Fruit fly (Drosophila melanogaster) whole organism, wandering third instar larva: ENCODE data around the gene Ir10a.

Experiments used
- CrebA ChIP-seq: fragments of 200-800 bp; sonication (Bioruptor generic); optimal IDR thresholded peaks from 2 replicates; lab custom pipeline; 2016; ENCODE audit warnings: missing biosample characterization, mild to moderate bottlenecking, missing genetic modification characterization, borderline replicate concordance
- HLH106 ChIP-seq: fragments of 200-800 bp; optimal IDR thresholded peaks from 3 replicates; lab custom pipeline; 2019; ENCODE audit warnings: missing biosample characterization, mild to moderate bottlenecking, missing genetic modification characterization, moderate library complexity
- Hr83 ChIP-seq: fragments of 200-300 bp; sonication (Bioruptor generic); optimal IDR thresholded peaks from 2 replicates; lab custom pipeline; 2016; ENCODE audit warnings: missing biosample characterization, mild to moderate bottlenecking, missing genetic modification characterization, moderate library complexity; ENCODE audit not compliant: poor library complexity, severe bottlenecking
- dmrt93B ChIP-seq: fragments of 200-800 bp; sonication (Bioruptor generic); optimal IDR thresholded peaks from 2 replicates; lab custom pipeline; 2018; ENCODE audit warnings: missing biosample characterization, mild to moderate bottlenecking, missing genetic modification characterization
- ey ChIP-seq: fragments of 200-800 bp; sonication (Bioruptor generic); optimal IDR thresholded peaks from 2 replicates; lab custom pipeline; 2016; ENCODE audit warnings: missing biosample characterization, missing genetic modification characterization
- fru ChIP-seq: fragments of 200-800 bp; sonication (Bioruptor generic); optimal IDR thresholded peaks from 3 replicates; lab custom pipeline; 2016; ENCODE audit warnings: missing biosample characterization, mild to moderate bottlenecking, missing genetic modification characterization
- h ChIP-seq: fragments of 200-800 bp; sonication (Bioruptor generic); optimal IDR thresholded peaks from 3 replicates; lab custom pipeline; 2016; ENCODE audit warnings: missing biosample characterization, mild to moderate bottlenecking, missing genetic modification characterization
- lola ChIP-seq: fragments of >200 bp; optimal IDR thresholded peaks from 2 replicates; lab custom pipeline; 2017; ENCODE audit warnings: missing biosample characterization, missing genetic modification characterization
- tai ChIP-seq: sonication (Bioruptor generic); optimal IDR thresholded peaks from 2 replicates; lab custom pipeline; 2016; ENCODE audit warnings: missing biosample characterization, missing genetic modification characterization
- usp ChIP-seq: fragments of >200 bp; optimal IDR thresholded peaks from 2 replicates; lab custom pipeline; 2017; ENCODE audit warnings: missing biosample characterization, missing genetic modification characterization

DNA sequence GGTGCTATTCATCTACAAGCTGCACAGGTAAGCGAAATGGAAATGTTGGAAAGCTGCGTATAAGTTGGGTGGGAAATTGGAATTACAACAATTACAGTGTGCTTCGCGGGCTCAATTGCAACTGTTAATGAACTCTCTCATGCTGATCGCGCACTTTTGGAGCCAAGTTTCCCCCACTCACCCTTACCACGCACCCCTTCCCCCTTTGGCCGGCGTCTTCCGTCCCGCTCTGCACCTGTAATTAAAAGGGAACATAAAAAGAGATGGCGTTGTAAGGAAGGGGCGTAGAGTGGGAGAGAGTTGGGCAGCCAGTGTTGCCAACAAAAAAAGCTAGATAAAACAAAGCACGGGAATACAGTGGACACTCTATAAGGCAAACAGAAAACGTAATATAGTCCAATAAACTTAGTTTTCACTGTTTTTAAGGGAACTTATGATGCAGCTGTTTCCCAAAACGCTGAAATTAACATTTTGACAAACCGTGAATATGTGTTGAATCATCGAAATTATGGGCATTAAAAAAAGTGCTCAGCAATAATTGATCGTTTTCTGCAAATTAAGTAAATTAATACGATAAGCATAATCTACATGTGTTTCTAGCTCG is 29.8 kb upstream of the Ir10a start:
- no peak for TF ChIP-seq Hr83 (GFP tag; lab: Kevin White, UChicago)
- peak; percentile 1 for TF ChIP-seq fru (GFP tag; lab: Kevin White, UChicago)
- TF ChIP-seq lola, result no peak
- no peak for TF ChIP-seq tai (GFP tag; lab: Kevin White, UChicago)
- TF ChIP-seq CrebA (GFP tag; lab: Kevin White, UChicago), result no peak
- TF ChIP-seq dmrt93B (GFP tag; lab: Kevin White, UChicago), result no peak
- no peak for TF ChIP-seq ey (GFP tag; lab: Kevin White, UChicago)
- TF ChIP-seq usp (GFP tag; lab: Kevin White, UChicago), result no peak
- no peak for TF ChIP-seq h
- no peak for TF ChIP-seq HLH106 (tag; lab: Kevin White, UChicago)
